Worm (Caenorhabditis elegans): Measurements from ENCODE around the gene ccdc-149.

DNA sequence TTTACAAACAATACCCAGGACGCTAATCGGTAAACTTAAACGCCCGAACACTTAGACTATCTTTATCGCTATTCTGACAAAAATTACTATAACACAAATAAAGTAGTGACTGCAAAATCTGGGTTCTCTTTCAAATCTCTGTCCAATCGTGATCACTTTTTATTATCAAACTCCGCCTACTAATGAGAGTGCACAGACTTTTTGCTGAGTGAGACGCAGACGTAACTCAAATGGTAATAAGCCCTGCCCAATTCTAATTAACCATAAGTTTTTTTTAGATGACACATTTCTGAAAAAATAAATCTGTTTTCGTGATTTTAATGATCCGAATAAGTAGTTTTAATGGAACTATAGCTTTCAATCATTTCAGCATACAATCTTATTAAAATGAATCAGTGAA lies 38.8 kb downstream of the ccdc-149 start:
- no peak for TF ChIP-seq hmg-4 (GFP tag; optimal IDR thresholded peaks at IDR 0.05)
- TF ChIP-seq B0310.2 (tag; optimal IDR thresholded peaks at IDR 0.05): no peak
- TF ChIP-seq hnd-1 (tag; optimal IDR thresholded peaks at IDR 0.05): no peak
- no peak for TF ChIP-seq ama-1 (optimal IDR thresholded peaks at IDR 0.05)
- no peak for TF ChIP-seq F13C5.2 (tag; optimal IDR thresholded peaks at IDR 0.05)
- TF ChIP-seq ets-7 (tag; optimal IDR thresholded peaks at IDR 0.05): no peak
- TF ChIP-seq aly-1 (tag; optimal IDR thresholded peaks at IDR 0.05): no peak
- TF ChIP-seq flt-1 (GFP tag; IDR thresholded peaks at IDR 0.05): no peak
